Worm (Caenorhabditis elegans): ENCODE results near the gene nhr-12.

DNA sequence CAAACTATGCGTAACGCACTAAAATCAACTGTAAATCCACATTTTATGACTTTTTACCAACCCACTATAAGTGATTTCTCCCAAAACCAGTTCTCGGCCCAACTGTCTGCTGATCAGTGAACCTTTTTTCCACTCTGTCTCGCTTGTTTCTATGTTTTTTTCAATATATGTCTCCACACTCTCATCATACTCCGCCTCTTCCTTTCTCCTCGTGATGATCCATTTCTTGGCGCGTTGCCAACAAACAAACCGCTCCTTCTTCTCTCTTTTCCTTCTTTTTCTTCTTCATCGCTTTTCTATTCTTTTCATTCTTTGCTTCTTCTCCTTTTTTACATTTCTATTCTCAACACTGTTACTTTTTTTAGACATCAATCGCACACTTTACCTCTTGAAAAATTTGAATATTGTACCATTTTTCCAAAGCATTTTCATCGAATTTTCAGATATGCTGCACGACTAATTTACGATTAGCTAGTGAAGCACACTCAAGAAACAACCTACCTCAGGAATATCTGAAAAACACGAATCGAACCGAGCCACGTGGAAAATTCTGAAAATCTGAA is 40.5 kb downstream of the nhr-12 start, which contains the start of gene T06E8.8:
- TF ChIP-seq W03F9.2 (tag; optimal IDR thresholded peaks at IDR 0.05) (no peak), him-1 (tag; optimal IDR thresholded peaks at IDR 0.05) (no peak), dao-5 (tag; optimal IDR thresholded peaks at IDR 0.05) (no peak)

All from whole organism, L4/young adult.